Worm (Caenorhabditis elegans) whole organism, L1 larva: ENCODE data around the gene acs-14.

Source experiments
- C04F5.9 ChIP-seq: sonication (generic microtip); optimal IDR thresholded peaks from 2 replicates; lab custom pipeline; 2016; ENCODE audit warnings: missing genetic modification characterization, missing compliant biosample characterization
- C16A3.4 ChIP-seq: fragments of 150-350 bp; optimal IDR thresholded peaks from 2 replicates; lab custom pipeline; 2014; ENCODE audit warnings: missing biosample characterization, missing genetic modification characterization
- C34B4.2 ChIP-seq: sonication (generic microtip); optimal IDR thresholded peaks from 2 replicates; lab custom pipeline; 2017; ENCODE audit warnings: mild to moderate bottlenecking, missing genetic modification characterization, missing compliant biosample characterization
- alr-1 ChIP-seq: fragments of 200-800 bp; sonication (Bioruptor generic); optimal IDR thresholded peaks from 2 replicates; lab custom pipeline; 2018; ENCODE audit warnings: borderline replicate concordance, mild to moderate bottlenecking, missing genetic modification characterization, missing compliant biosample characterization
- aly-2 ChIP-seq: fragments of 150-350 bp; optimal IDR thresholded peaks from 2 replicates; lab custom pipeline; 2014; ENCODE audit warnings: missing biosample characterization, missing genetic modification characterization
- blmp-1 ChIP-seq: fragments of 150-350 bp; optimal IDR thresholded peaks from 2 replicates; lab custom pipeline; 2014; ENCODE audit warnings: missing biosample characterization, missing genetic modification characterization
- ceh-8 ChIP-seq: fragments of 200-800 bp; sonication (Bioruptor generic); optimal IDR thresholded peaks from 2 replicates; lab custom pipeline; 2018; ENCODE audit warnings: mild to moderate bottlenecking, missing genetic modification characterization, moderate library complexity, missing compliant biosample characterization
- ces-1 ChIP-seq: fragments of 150-350 bp; optimal IDR thresholded peaks from 2 replicates; lab custom pipeline; 2014; ENCODE audit warnings: missing biosample characterization, missing genetic modification reagents, missing genetic modification characterization
- dsc-1 ChIP-seq: sonication (generic microtip); optimal IDR thresholded peaks from 2 replicates; lab custom pipeline; 2016; ENCODE audit warnings: mild to moderate bottlenecking, missing genetic modification characterization, missing compliant biosample characterization
- efl-3 ChIP-seq: fragments of 200-800 bp; sonication (Bioruptor generic); optimal IDR thresholded peaks from 2 replicates; lab custom pipeline; 2018; ENCODE audit warnings: mild to moderate bottlenecking, missing genetic modification characterization, missing compliant biosample characterization
- egl-13 ChIP-seq: sonication (generic microtip); optimal IDR thresholded peaks from 2 replicates; lab custom pipeline; 2016; ENCODE audit warnings: missing genotype, missing genetic modification reagents, missing genetic modification characterization, missing compliant biosample characterization
- egl-27 ChIP-seq, 2 experiments: fragments of 150-350 bp in 1 of 2; sonication (generic microtip); optimal IDR thresholded peaks; 3 replicates each; lab custom pipeline; 2017 to 2018; ENCODE audit warnings: missing biosample characterization in 2 of 2, missing genetic modification characterization in 2 of 2, missing genetic modification reagents in 2 of 2
- ets-5 ChIP-seq: fragments of 200-800 bp; sonication (Bioruptor generic); IDR thresholded peaks from 2 replicates; pipeline ENCODE4 v1.3.6; 2022; ENCODE audit warnings: missing genetic modification characterization, missing compliant biosample characterization
- fkh-10 ChIP-seq: sonication (generic microtip); optimal IDR thresholded peaks from 2 replicates; lab custom pipeline; 2017; ENCODE audit warnings: missing biosample characterization, missing genetic modification reagents, missing genetic modification characterization
- fkh-4 ChIP-seq: sonication (generic microtip); optimal IDR thresholded peaks from 2 replicates; lab custom pipeline; 2016; ENCODE audit warnings: missing compliant biosample characterization, missing genetic modification characterization, borderline replicate concordance
- fkh-8 ChIP-seq: sonication (generic microtip); optimal IDR thresholded peaks from 2 replicates; lab custom pipeline; 2016; ENCODE audit warnings: mild to moderate bottlenecking, missing genetic modification characterization, missing compliant biosample characterization
- grh-1 ChIP-seq: fragments of 200-800 bp; sonication (Bioruptor generic); IDR thresholded peaks from 2 replicates; pipeline ENCODE4 v1.3.6; 2022; ENCODE audit warnings: missing genetic modification reagents, missing genetic modification characterization, missing compliant biosample characterization
- hlh-17 ChIP-seq: fragments of 200-800 bp; sonication (Bioruptor generic); optimal IDR thresholded peaks from 2 replicates; lab custom pipeline; 2018; ENCODE audit warnings: missing genetic modification characterization, mild to moderate bottlenecking, missing compliant biosample characterization, moderate library complexity, borderline replicate concordance
- hlh-4 ChIP-seq: sonication (generic microtip); optimal IDR thresholded peaks from 2 replicates; lab custom pipeline; 2016; ENCODE audit warnings: mild to moderate bottlenecking, missing genetic modification characterization, missing compliant biosample characterization
- hpl-2 ChIP-seq: fragments of 150-350 bp; optimal IDR thresholded peaks from 2 replicates; lab custom pipeline; 2014; ENCODE audit warnings: missing biosample characterization, missing genetic modification reagents, missing genetic modification characterization
- irx-1 ChIP-seq: sonication (generic microtip); optimal IDR thresholded peaks from 2 replicates; lab custom pipeline; 2016; ENCODE audit warnings: missing genetic modification characterization, missing compliant biosample characterization
- isw-1 ChIP-seq: fragments of 200-800 bp; sonication (Bioruptor generic); IDR thresholded peaks from 2 replicates; pipeline ENCODE4 v1.3.6; 2022; ENCODE audit warnings: missing genetic modification characterization, missing compliant biosample characterization
- jun-1 ChIP-seq: fragments of 150-350 bp; optimal IDR thresholded peaks from 2 replicates; lab custom pipeline; 2014; ENCODE audit warnings: missing biosample characterization, missing genetic modification reagents, missing genetic modification characterization
- lin-13 ChIP-seq: fragments of 150-350 bp; optimal IDR thresholded peaks from 2 replicates; lab custom pipeline; 2014; ENCODE audit warnings: missing biosample characterization, missing genetic modification reagents, missing genetic modification characterization
- lin-14 ChIP-seq: fragments of 200-800 bp; sonication (Bioruptor generic); optimal IDR thresholded peaks from 2 replicates; lab custom pipeline; 2018; ENCODE audit warnings: mild to moderate bottlenecking, missing genetic modification characterization, moderate library complexity, missing compliant biosample characterization
- lin-15B ChIP-seq: fragments of 150-350 bp; sonication (generic microtip); optimal IDR thresholded peaks from 3 replicates; lab custom pipeline; 2014; ENCODE audit warnings: missing biosample characterization, missing genetic modification characterization
- lin-35 ChIP-seq, 2 experiments: fragments of 150-350 bp; optimal IDR thresholded peaks; 2 replicates each; lab custom pipeline; 2014; ENCODE audit warnings: missing biosample characterization in 2 of 2, missing genetic modification characterization in 2 of 2, missing genetic modification reagents in 2 of 2
- lsy-2 ChIP-seq, 2 experiments: fragments of 150-350 bp; optimal IDR thresholded peaks; 2 replicates each; lab custom pipeline; 2014; ENCODE audit warnings: missing biosample characterization in 2 of 2, missing genetic modification characterization in 2 of 2
- mab-9 ChIP-seq: fragments of 200-800 bp; sonication (Bioruptor generic); IDR thresholded peaks from 2 replicates; pipeline ENCODE4 v1.3.6; 2022; ENCODE audit warnings: missing genetic modification reagents, missing genetic modification characterization, missing compliant biosample characterization
- mdl-1 ChIP-seq, 2 experiments: fragments of 150-350 bp; optimal IDR thresholded peaks; 2 replicates each; lab custom pipeline; 2014 to 2017; ENCODE audit warnings: missing biosample characterization in 2 of 2, missing genetic modification characterization in 2 of 2, inconsistent platforms in 1 of 2
- nhr-20 ChIP-seq: sonication (generic microtip); optimal IDR thresholded peaks from 2 replicates; lab custom pipeline; 2016; ENCODE audit warnings: mild to moderate bottlenecking, missing genetic modification characterization, missing compliant biosample characterization
- nhr-28 ChIP-seq: fragments of 150-350 bp; optimal IDR thresholded peaks from 2 replicates; lab custom pipeline; 2014; ENCODE audit warnings: missing biosample characterization, missing genetic modification characterization
- nhr-76 ChIP-seq: sonication (generic microtip); optimal IDR thresholded peaks from 2 replicates; lab custom pipeline; 2017; ENCODE audit warnings: missing biosample characterization, missing genetic modification characterization
- nhr-77 ChIP-seq: fragments of 150-350 bp; optimal IDR thresholded peaks from 2 replicates; lab custom pipeline; 2014; ENCODE audit warnings: missing biosample characterization, missing genetic modification characterization
- nhr-85 ChIP-seq: sonication (generic microtip); peaks from one replicate; lab custom pipeline; 2016; ENCODE audit warnings: missing genetic modification characterization, inconsistent platforms, missing compliant biosample characterization
- rnt-1 ChIP-seq: sonication (generic microtip); optimal IDR thresholded peaks from 2 replicates; lab custom pipeline; 2016; ENCODE audit warnings: mild to moderate bottlenecking, missing genetic modification characterization, moderate library complexity, missing compliant biosample characterization
- skn-1 ChIP-seq: fragments of 150-350 bp; optimal IDR thresholded peaks from 2 replicates; lab custom pipeline; 2014; ENCODE audit warnings: missing biosample characterization, missing genetic modification characterization
- snpc-4 ChIP-seq: fragments of 150-350 bp; optimal IDR thresholded peaks from 2 replicates; lab custom pipeline; 2014; ENCODE audit warnings: missing biosample characterization, missing genetic modification characterization
- sox-4 ChIP-seq: sonication (generic microtip); optimal IDR thresholded peaks from 2 replicates; lab custom pipeline; 2016; ENCODE audit warnings: missing genetic modification characterization, missing compliant biosample characterization
- sptf-1 ChIP-seq: fragments of 150-350 bp; optimal IDR thresholded peaks from 2 replicates; lab custom pipeline; 2014; ENCODE audit warnings: missing biosample characterization, missing genetic modification characterization
- sup-37 ChIP-seq: fragments of 200-800 bp; sonication (Bioruptor generic); optimal IDR thresholded peaks from 2 replicates; lab custom pipeline; 2018; ENCODE audit warnings: mild to moderate bottlenecking, missing genetic modification characterization, missing compliant biosample characterization
- tbx-2 ChIP-seq: sonication (generic microtip); optimal IDR thresholded peaks from 2 replicates; lab custom pipeline; 2016; ENCODE audit warnings: missing genetic modification characterization, missing compliant biosample characterization
- tlp-1 ChIP-seq: fragments of 150-350 bp; optimal IDR thresholded peaks from 2 replicates; lab custom pipeline; 2014; ENCODE audit warnings: missing biosample characterization, missing genetic modification characterization
- unc-30 ChIP-seq: sonication (generic microtip); optimal IDR thresholded peaks from 2 replicates; lab custom pipeline; 2017; ENCODE audit warnings: missing biosample characterization, missing genetic modification characterization
- unc-98 ChIP-seq: fragments of 200-800 bp; sonication (Bioruptor generic); IDR thresholded peaks from 2 replicates; pipeline ENCODE4 v1.3.6; 2022; ENCODE audit warnings: missing genetic modification characterization, missing compliant biosample characterization
- vab-15 ChIP-seq: sonication (generic microtip); optimal IDR thresholded peaks from 2 replicates; lab custom pipeline; 2017; ENCODE audit warnings: missing genotype, mild to moderate bottlenecking, missing genetic modification characterization, missing compliant biosample characterization
- xbp-1 ChIP-seq: sonication (generic microtip); optimal IDR thresholded peaks from 2 replicates; lab custom pipeline; 2016; ENCODE audit warnings: missing genetic modification characterization, missing compliant biosample characterization
- zag-1 ChIP-seq: fragments of 150-350 bp; optimal IDR thresholded peaks from 2 replicates; lab custom pipeline; 2014; ENCODE audit warnings: missing biosample characterization, missing genetic modification characterization

Gene acs-14

ce11 chrV:9531477-9531876 lies 23.5 kb downstream of the acs-14 start, which contains the start of the genes C50F4.10 and pfk-1.2:
Gene C50F4.10 (minus strand): TSS chrV:9531577.
Gene pfk-1.2 (plus strand): TSS chrV:9531801.
- no peak for TF ChIP-seq alr-1 (tag; lab: Kevin White, UChicago)
- TF ChIP-seq mab-9 (GFP tag; lab: Robert Waterston, UW) = no peak
- TF ChIP-seq ces-1 (GFP tag; lab: Kevin White, UChicago) = no peak
- no peak for TF ChIP-seq xbp-1
- TF ChIP-seq egl-13 (tag; lab: Kevin White, UChicago) = no peak
- no peak for TF ChIP-seq lsy-2 (tag; optimal IDR thresholded peaks at IDR 0.05; lab: Kevin White, UChicago)
- no peak for TF ChIP-seq sup-37 (GFP tag; lab: Kevin White, UChicago)
- no peak for TF ChIP-seq sptf-1 (tag; lab: Kevin White, UChicago)
- no peak for TF ChIP-seq lin-15B
- TF ChIP-seq egl-27 (tag; optimal IDR thresholded peaks at IDR 0.05; lab: Kevin White, UChicago) = no peak
- TF ChIP-seq fkh-10 (GFP tag; lab: Kevin White, UChicago) = no peak
- TF ChIP-seq tbx-2 = no peak
- TF ChIP-seq nhr-85 (tag; lab: Kevin White, UChicago) = no peak
- TF ChIP-seq grh-1 (GFP tag; lab: Robert Waterston, UW) = no peak
- TF ChIP-seq snpc-4 = no peak

DNA sequence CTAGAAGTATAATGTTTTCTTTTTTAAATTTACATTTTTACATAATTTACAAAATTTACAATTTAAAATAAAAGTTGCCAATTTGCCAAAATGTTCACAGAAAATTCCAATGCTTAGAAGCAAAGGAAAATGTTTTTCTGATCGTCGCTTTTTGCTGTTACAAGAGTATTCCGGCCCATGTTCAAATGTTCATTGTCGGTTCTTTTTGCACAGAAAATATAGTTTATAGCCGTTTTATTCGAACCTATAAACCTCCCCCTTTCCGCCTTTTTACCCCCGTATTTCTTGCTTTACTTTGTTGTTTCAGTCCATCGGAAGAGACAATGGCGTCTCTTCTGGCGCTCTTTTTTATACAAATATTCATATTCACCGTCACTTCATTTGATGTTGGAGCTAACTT lies 26.7 kb downstream of the acs-14 start, which contains the start of gene tag-329:
Gene tag-329, plus strand, starts transcription at position 301 of the 400 bp plus-strand sequence.
- no peak for TF ChIP-seq ces-1 (GFP tag; lab: Kevin White, UChicago)
- no peak for TF ChIP-seq rnt-1 (tag; lab: Kevin White, UChicago)
- no peak for TF ChIP-seq skn-1 (tag; lab: Kevin White, UChicago)
- TF ChIP-seq tlp-1 = no peak
- no peak for TF ChIP-seq tbx-2

DNA sequence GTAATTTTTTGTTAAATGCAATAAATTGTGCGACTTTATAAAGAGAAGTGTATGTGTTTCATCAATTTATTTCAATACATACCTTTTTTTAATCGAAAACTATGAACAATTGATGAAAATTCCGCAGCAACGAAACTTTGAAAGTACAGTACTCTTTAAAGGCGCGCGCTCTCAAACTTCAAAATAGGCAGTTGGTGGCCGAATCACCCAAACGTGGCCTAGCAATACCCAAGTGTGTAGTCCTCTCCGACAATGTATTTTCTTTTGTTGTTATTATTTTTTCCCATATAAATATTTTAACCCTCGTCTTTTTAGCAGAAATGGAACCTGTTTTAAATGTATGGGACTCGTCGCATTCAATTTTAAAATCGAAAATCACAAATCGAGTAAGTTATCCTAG lies 28.6 kb downstream of the acs-14 start, which contains the start of gene C50F4.4:
Gene C50F4.4, plus strand, starts transcription at position 267 of the 400 bp plus-strand sequence.
- TF ChIP-seq lin-35 (GFP tag; optimal IDR thresholded peaks at IDR 0.05; lab: Kevin White, UChicago) (peak; percentile 29 to 33), egl-27 (tag; optimal IDR thresholded peaks at IDR 0.05; lab: Kevin White, UChicago) (no peak), nhr-20 (tag; lab: Kevin White, UChicago) (peak; percentile 53), nhr-77 (tag; lab: Kevin White, UChicago) (no peak), ces-1 (GFP tag; lab: Kevin White, UChicago) (no peak), hlh-4 (tag; lab: Kevin White, UChicago) (no peak), hpl-2 (no peak), fkh-4 (tag; lab: Kevin White, UChicago) (peak; percentile 64), zag-1 (tag; lab: Kevin White, UChicago) (no peak), ets-5 (GFP tag; lab: Robert Waterston, UW) (no peak), fkh-8 (peak; percentile 15), mdl-1 (tag; optimal IDR thresholded peaks at IDR 0.05; lab: Kevin White, UChicago) (no peak), lin-13 (GFP tag; lab: Kevin White, UChicago) (no peak), blmp-1 (tag; lab: Kevin White, UChicago) (no peak), tbx-2 (no peak), C04F5.9 (tag; lab: Kevin White, UChicago) (no peak), nhr-28 (tag; lab: Kevin White, UChicago) (no peak), tlp-1 (no peak), nhr-76 (tag; lab: Kevin White, UChicago) (no peak), sox-4 (tag; lab: Kevin White, UChicago) (peak; percentile 72), dsc-1 (tag; lab: Kevin White, UChicago) (peak; percentile 61), irx-1 (tag; lab: Kevin White, UChicago) (peak; percentile 70), unc-98 (GFP tag; lab: Robert Waterston, UW) (no peak), lin-14 (peak; percentile 50), efl-3 (no peak), hlh-17 (GFP tag; lab: Kevin White, UChicago) (no peak), lsy-2 (tag; optimal IDR thresholded peaks at IDR 0.05; lab: Kevin White, UChicago) (peak in 1 of 2 experiments; percentile 61), isw-1 (GFP tag; lab: Robert Waterston, UW) (no peak), rnt-1 (tag; lab: Kevin White, UChicago) (peak; percentile 93), fkh-10 (GFP tag; lab: Kevin White, UChicago) (no peak), sptf-1 (tag; lab: Kevin White, UChicago) (no peak), C16A3.4 (tag; lab: Kevin White, UChicago) (no peak), C34B4.2 (tag; lab: Kevin White, UChicago) (no peak), aly-2 (tag; lab: Kevin White, UChicago) (no peak), vab-15 (tag; lab: Kevin White, UChicago) (no peak), ceh-8 (GFP tag; lab: Kevin White, UChicago) (no peak), unc-30 (tag; lab: Kevin White, UChicago) (no peak), jun-1 (no peak), sup-37 (GFP tag; lab: Kevin White, UChicago) (no peak)
